Worm (Caenorhabditis elegans) whole organism, young adult: ENCODE data around the gene C01G10.9.

Source experiments
- B0035.1 ChIP-seq: sonication (generic microtip); optimal IDR thresholded peaks from 2 replicates; lab custom pipeline; 2016; ENCODE audit warnings: missing genetic modification characterization, mild to moderate bottlenecking, missing compliant biosample characterization, missing genotype, missing genetic modification reagents
- C17E4.6 ChIP-seq: fragments of 200-800 bp; sonication (Bioruptor generic); IDR thresholded peaks from 2 replicates; pipeline ENCODE4 v1.3.6; 2022; ENCODE audit warnings: missing genetic modification reagents, missing genetic modification characterization, missing compliant biosample characterization
- D2030.7 ChIP-seq: fragments of 200-800 bp; sonication (Bioruptor generic); IDR thresholded peaks from 2 replicates; pipeline ENCODE4 v1.3.6; 2022; ENCODE audit warnings: missing genetic modification reagents, missing genetic modification characterization, missing compliant biosample characterization
- F22D6.2 ChIP-seq: sonication (generic microtip); optimal IDR thresholded peaks from 2 replicates; lab custom pipeline; 2016; ENCODE audit warnings: mild to moderate bottlenecking, missing genetic modification characterization, missing compliant biosample characterization
- F33H1.4 ChIP-seq: fragments of 200-800 bp; sonication (Bioruptor generic); IDR thresholded peaks from 2 replicates; pipeline ENCODE4 v1.3.6; 2022; ENCODE audit warnings: missing genetic modification reagents, missing genetic modification characterization, missing compliant biosample characterization
- F39B2.1 ChIP-seq: fragments of 200-800 bp; sonication (Bioruptor generic); IDR thresholded peaks from 2 replicates; pipeline ENCODE4 v1.3.6; 2022; ENCODE audit warnings: missing genetic modification reagents, missing genetic modification characterization, missing compliant biosample characterization
- F49E8.2 ChIP-seq: sonication (generic microtip); optimal IDR thresholded peaks from 3 replicates; lab custom pipeline; 2017; ENCODE audit warnings: missing genetic modification characterization, mild to moderate bottlenecking, missing compliant biosample characterization, antibody characterized with exemption, moderate library complexity; ENCODE audit not compliant: insufficient read depth
- F55B11.4 ChIP-seq: sonication (generic microtip); optimal IDR thresholded peaks from 2 replicates; lab custom pipeline; 2016; ENCODE audit warnings: missing compliant biosample characterization, missing genetic modification characterization, borderline replicate concordance; ENCODE audit not compliant: insufficient read depth
- T07F8.4 ChIP-seq: sonication (generic microtip); optimal IDR thresholded peaks from 2 replicates; lab custom pipeline; 2016; ENCODE audit warnings: mild to moderate bottlenecking, missing genetic modification characterization, moderate library complexity, missing compliant biosample characterization
- T26A5.8 ChIP-seq: sonication (generic microtip); optimal IDR thresholded peaks from 2 replicates; lab custom pipeline; 2016; ENCODE audit warnings: missing genetic modification characterization, missing compliant biosample characterization
- Y53F4B.3 ChIP-seq: fragments of 200-800 bp; sonication (Bioruptor generic); IDR thresholded peaks from 2 replicates; pipeline ENCODE4 v1.3.6; 2022; ENCODE audit warnings: missing genetic modification reagents, missing genetic modification characterization, missing compliant biosample characterization
- Y95B8A.8 ChIP-seq: fragments of 200-800 bp; sonication (Bioruptor generic); IDR thresholded peaks from 2 replicates; pipeline ENCODE4 v1.3.6; 2022; ENCODE audit warnings: missing genetic modification reagents, missing genetic modification characterization, missing compliant biosample characterization
- ZK185.1 ChIP-seq: sonication (generic microtip); optimal IDR thresholded peaks from 2 replicates; lab custom pipeline; 2016; ENCODE audit warnings: mild to moderate bottlenecking, missing genetic modification characterization, missing compliant biosample characterization; ENCODE audit not compliant: poor library complexity, severe bottlenecking
- ama-1 ChIP-seq, 3 experiments: fragments of 150-350 bp in 1 of 3; sonication (generic microtip) in 2 of 3; optimal IDR thresholded peaks; 2 replicates each; lab custom pipeline; 2014 to 2018; ENCODE audit warnings: missing biosample characterization in 2 of 3, missing genetic modification characterization in 2 of 3, missing genetic modification reagents in 2 of 3
- aptf-2 ChIP-seq: fragments of 200-800 bp; sonication (Bioruptor generic); conservative IDR thresholded peaks from 2 replicates; pipeline ENCODE4 v1.3.6; 2022; ENCODE audit warnings: missing genetic modification reagents, missing genetic modification characterization, missing compliant biosample characterization
- attf-5 ChIP-seq: fragments of 200-800 bp; sonication (Bioruptor generic); optimal IDR thresholded peaks from 2 replicates; lab custom pipeline; 2018; ENCODE audit warnings: mild to moderate bottlenecking, missing genetic modification characterization, missing compliant biosample characterization
- bed-1 ChIP-seq: fragments of 200-800 bp; sonication (Bioruptor generic); IDR thresholded peaks from 2 replicates; pipeline ENCODE4 v1.3.6; 2022; ENCODE audit warnings: missing genetic modification reagents, missing genetic modification characterization, missing compliant biosample characterization
- ceh-40 ChIP-seq: fragments of 200-800 bp; sonication (Bioruptor generic); IDR thresholded peaks from 2 replicates; pipeline ENCODE4 v1.3.6; 2022; ENCODE audit warnings: missing genetic modification characterization, missing compliant biosample characterization
- ceh-91 ChIP-seq: fragments of 200-800 bp; sonication (Bioruptor generic); IDR thresholded peaks from 2 replicates; pipeline ENCODE4 v1.3.6; 2022; ENCODE audit warnings: missing genetic modification reagents, missing genetic modification characterization, missing compliant biosample characterization
- dpl-1 ChIP-seq: fragments of 150-350 bp; optimal IDR thresholded peaks from 2 replicates; lab custom pipeline; 2014; ENCODE audit warnings: missing biosample characterization, missing genetic modification reagents, missing genetic modification characterization
- egrh-3 ChIP-seq: fragments of 200-800 bp; sonication (Bioruptor generic); IDR thresholded peaks from 2 replicates; pipeline ENCODE4 v1.3.6; 2022; ENCODE audit warnings: missing genetic modification reagents, missing genetic modification characterization, missing compliant biosample characterization
- fkh-3 ChIP-seq: sonication (generic microtip); optimal IDR thresholded peaks from 2 replicates; lab custom pipeline; 2016; ENCODE audit warnings: mild to moderate bottlenecking, missing genetic modification characterization, missing compliant biosample characterization
- him-1 ChIP-seq: sonication (generic microtip); optimal IDR thresholded peaks from 2 replicates; lab custom pipeline; 2016; ENCODE audit warnings: missing genotype, missing genetic modification reagents, missing genetic modification characterization, missing compliant biosample characterization
- hlh-12 ChIP-seq: sonication (generic microtip); optimal IDR thresholded peaks from 2 replicates; lab custom pipeline; 2016; ENCODE audit warnings: missing genetic modification characterization, missing compliant biosample characterization
- hmg-20 ChIP-seq: fragments of 200-800 bp; sonication (Bioruptor generic); IDR thresholded peaks from 2 replicates; pipeline ENCODE4 v1.3.6; 2022; ENCODE audit warnings: missing genetic modification reagents, missing genetic modification characterization, missing compliant biosample characterization
- hrde-1 ChIP-seq: sonication (generic microtip); optimal IDR thresholded peaks from 2 replicates; lab custom pipeline; 2016; ENCODE audit warnings: missing genetic modification characterization, mild to moderate bottlenecking, missing compliant biosample characterization, moderate library complexity, missing genotype, missing genetic modification reagents, borderline replicate concordance
- hsf-1 ChIP-seq: fragments of 200-800 bp; sonication (Bioruptor generic); IDR thresholded peaks from 2 replicates; pipeline ENCODE4 v1.3.6; 2022; ENCODE audit warnings: missing genetic modification reagents, missing genetic modification characterization, missing compliant biosample characterization
- let-607 ChIP-seq, 2 experiments: fragments of 200-800 bp in 1 of 2; sonication (Bioruptor generic) in 1 of 2; sonication (generic microtip) in 1 of 2; optimal IDR thresholded peaks; 2 replicates each; lab custom pipeline; 2016 to 2018; ENCODE audit warnings: mild to moderate bottlenecking in 2 of 2, missing compliant biosample characterization in 2 of 2, missing genetic modification characterization in 2 of 2, moderate library complexity in 2 of 2, missing genotype in 1 of 2
- lin-26 ChIP-seq: fragments of 200-800 bp; sonication (Bioruptor generic); IDR thresholded peaks from 2 replicates; pipeline ENCODE4 v1.3.6; 2022; ENCODE audit warnings: missing genetic modification reagents, missing genetic modification characterization, missing compliant biosample characterization
- lin-35 ChIP-seq, 3 experiments: fragments of 150-350 bp in 2 of 3; sonication (generic microtip) in 1 of 3; optimal IDR thresholded peaks; 2 replicates each; lab custom pipeline; 2014 to 2018; ENCODE audit warnings: missing biosample characterization in 3 of 3, missing genetic modification characterization in 3 of 3, missing genetic modification reagents in 3 of 3
- lin-54 ChIP-seq: fragments of 200-800 bp; sonication (Bioruptor generic); optimal IDR thresholded peaks from 2 replicates; lab custom pipeline; 2018; ENCODE audit warnings: mild to moderate bottlenecking, missing genetic modification characterization, missing compliant biosample characterization
- lir-1 ChIP-seq: fragments of 200-800 bp; sonication (Bioruptor generic); conservative IDR thresholded peaks from 2 replicates; pipeline ENCODE4 v1.3.6; 2022; ENCODE audit warnings: missing genetic modification reagents, missing genetic modification characterization, missing compliant biosample characterization
- mxl-1 ChIP-seq: sonication (generic microtip); optimal IDR thresholded peaks from 2 replicates; lab custom pipeline; 2016; ENCODE audit warnings: missing genetic modification characterization, missing compliant biosample characterization
- nfya-2 ChIP-seq: fragments of 200-800 bp; sonication (Bioruptor generic); IDR thresholded peaks from 2 replicates; pipeline ENCODE4 v1.3.6; 2022; ENCODE audit warnings: missing genetic modification reagents, missing genetic modification characterization, missing compliant biosample characterization
- nfyb-1 ChIP-seq: fragments of 200-800 bp; sonication (Bioruptor generic); IDR thresholded peaks from 2 replicates; pipeline ENCODE4 v1.3.6; 2022; ENCODE audit warnings: missing genetic modification reagents, missing genetic modification characterization, missing compliant biosample characterization
- nhr-120 ChIP-seq: fragments of 200-800 bp; sonication (Bioruptor generic); IDR thresholded peaks from 2 replicates; pipeline ENCODE4 v1.3.6; 2022; ENCODE audit warnings: missing genetic modification characterization, missing compliant biosample characterization
- nhr-179 ChIP-seq: sonication (generic microtip); optimal IDR thresholded peaks from 2 replicates; lab custom pipeline; 2016; ENCODE audit warnings: mild to moderate bottlenecking, missing genetic modification characterization, missing compliant biosample characterization
- rcor-1 ChIP-seq: fragments of 200-800 bp; sonication (Bioruptor generic); IDR thresholded peaks from 2 replicates; pipeline ENCODE4 v1.3.6; 2022; ENCODE audit warnings: missing genetic modification reagents, missing genetic modification characterization, missing compliant biosample characterization
- rec-8 ChIP-seq, 2 experiments: sonication (generic microtip); optimal IDR thresholded peaks; 2 replicates each; lab custom pipeline; 2016; ENCODE audit warnings: mild to moderate bottlenecking in 2 of 2, missing genetic modification characterization in 2 of 2, missing genetic modification reagents in 2 of 2, missing genotype in 2 of 2, missing biosample characterization in 1 of 2, missing compliant biosample characterization in 1 of 2, moderate library complexity in 1 of 2
- snpc-1.1 ChIP-seq: sonication (generic microtip); optimal IDR thresholded peaks from 2 replicates; lab custom pipeline; 2017; ENCODE audit warnings: missing genetic modification characterization, mild to moderate bottlenecking, missing compliant biosample characterization, antibody characterized with exemption, moderate library complexity, missing genotype, missing genetic modification reagents; ENCODE audit not compliant: insufficient read depth
- snpc-1.3 ChIP-seq: sonication (generic microtip); optimal IDR thresholded peaks from 2 replicates; lab custom pipeline; 2017; ENCODE audit warnings: missing genetic modification characterization, mild to moderate bottlenecking, missing compliant biosample characterization, antibody characterized with exemption, moderate library complexity, missing genotype, missing genetic modification reagents; ENCODE audit not compliant: insufficient read depth
- snpc-4 ChIP-seq, 5 experiments: fragments of 150-350 bp in 1 of 5; sonication (generic microtip) in 4 of 5; optimal IDR thresholded peaks; 2 replicates each; lab custom pipeline; 2014 to 2018; ENCODE audit warnings: missing genetic modification characterization in 5 of 5, missing biosample characterization in 3 of 5, antibody characterized with exemption in 2 of 5, mild to moderate bottlenecking in 2 of 5, missing compliant biosample characterization in 2 of 5, missing genotype in 2 of 5, moderate library complexity in 2 of 5, missing genetic modification reagents in 1 of 5
- somi-1 ChIP-seq: fragments of 200-800 bp; sonication (Bioruptor generic); optimal IDR thresholded peaks from 2 replicates; lab custom pipeline; 2018; ENCODE audit warnings: mild to moderate bottlenecking, missing genetic modification characterization, missing compliant biosample characterization
- tbp1 ChIP-seq: fragments of 200-800 bp; sonication (Bioruptor generic); optimal IDR thresholded peaks from 2 replicates; lab custom pipeline; 2018; ENCODE audit warnings: mild to moderate bottlenecking, missing genetic modification characterization, missing compliant biosample characterization
- ztf-28 ChIP-seq: fragments of 200-800 bp; sonication (Bioruptor generic); IDR thresholded peaks from 2 replicates; pipeline ENCODE4 v1.3.6; 2022; ENCODE audit warnings: missing genetic modification reagents, missing genetic modification characterization, missing compliant biosample characterization
- ztf-6 ChIP-seq: fragments of 200-800 bp; sonication (Bioruptor generic); IDR thresholded peaks from 2 replicates; pipeline ENCODE4 v1.3.6; 2022; ENCODE audit warnings: missing genetic modification reagents, missing genetic modification characterization, missing compliant biosample characterization

The C01G10.9 gene

ce11 chrV:15085335-15085800, 3.0 kb downstream of the C01G10.9 start, which contains the start of the genes ahsa-1 and C01G10.7 (continued):
- no peak for TF ChIP-seq snpc-4 (GFP tag; optimal IDR thresholded peaks at IDR 0.05; lab: Kevin White, UChicago)
- TF ChIP-seq snpc-4 (tag; optimal IDR thresholded peaks at IDR 0.05; lab: Kevin White, UChicago) = peak in 3 of 4 experiments; percentile 69 to 85 (median 74)
- TF ChIP-seq T26A5.8 (tag; lab: Kevin White, UChicago) = no peak
- peak; percentile 23 for TF ChIP-seq hrde-1 (tag; lab: Kevin White, UChicago)
- no peak for TF ChIP-seq somi-1 (GFP tag; lab: Kevin White, UChicago)
- TF ChIP-seq F55B11.4 (tag; lab: Kevin White, UChicago) = no peak
- peak; percentile 24 for TF ChIP-seq F49E8.2
- TF ChIP-seq D2030.7 = peak; percentile 88
- peak; percentile 26 for TF ChIP-seq him-1 (tag; lab: Kevin White, UChicago)
- no peak for TF ChIP-seq ceh-40
- TF ChIP-seq hsf-1 (GFP tag; lab: Robert Waterston, UW) = peak; percentile 97
- peak; percentile 90 for TF ChIP-seq aptf-2 (GFP tag; lab: Robert Waterston, UW)
- TF ChIP-seq lin-35 (GFP tag; optimal IDR thresholded peaks at IDR 0.05; lab: Kevin White, UChicago) = no peak
- no peak for TF ChIP-seq tbp1 (GFP tag; lab: Kevin White, UChicago)
- TF ChIP-seq Y53F4B.3 (GFP tag; lab: Robert Waterston, UW) = no peak
- TF ChIP-seq nhr-179 (tag; lab: Kevin White, UChicago) = no peak
- TF ChIP-seq egrh-3 (GFP tag; lab: Robert Waterston, UW) = peak; percentile 55; the same call in 1 of the 2 replicates
- peak; percentile 65 for TF ChIP-seq snpc-1.3 (tag; lab: Kevin White, UChicago)
- peak; percentile 93 for TF ChIP-seq attf-5 (GFP tag; lab: Kevin White, UChicago)
- TF ChIP-seq lin-54 (GFP tag; lab: Kevin White, UChicago) = peak; percentile 82
- no peak for TF ChIP-seq nhr-120
- TF ChIP-seq B0035.1 (tag; lab: Kevin White, UChicago) = peak; percentile 41
- TF ChIP-seq let-607 (tag; optimal IDR thresholded peaks at IDR 0.05; lab: Kevin White, UChicago) = peak in 1 of 2 experiments; percentile 77
- no peak for TF ChIP-seq mxl-1 (tag; lab: Kevin White, UChicago)
- no peak for TF ChIP-seq F39B2.1
- no peak for TF ChIP-seq nfya-2 (GFP tag; lab: Robert Waterston, UW)
- TF ChIP-seq F33H1.4 (GFP tag; lab: Robert Waterston, UW) = peak; percentile 70
- TF ChIP-seq ztf-6 = peak; percentile 83
- TF ChIP-seq fkh-3 = no peak
- TF ChIP-seq lir-1 (GFP tag; lab: Robert Waterston, UW) = peak; percentile 82
- no peak for TF ChIP-seq ama-1 (optimal IDR thresholded peaks at IDR 0.05; lab: Kevin White, UChicago)
- TF ChIP-seq ama-1 (GFP tag; optimal IDR thresholded peaks at IDR 0.05; lab: Kevin White, UChicago) = no peak
- no peak for TF ChIP-seq dpl-1 (GFP tag; lab: Kevin White, UChicago)
- TF ChIP-seq hmg-20 (GFP tag; lab: Robert Waterston, UW) = no peak
- peak; percentile 90 for TF ChIP-seq ceh-91
- TF ChIP-seq hlh-12 (tag; lab: Kevin White, UChicago) = no peak
- peak; percentile 81; the same call in 1 of the 2 replicates for TF ChIP-seq Y95B8A.8 (GFP tag; lab: Robert Waterston, UW)
- TF ChIP-seq bed-1 (GFP tag; lab: Robert Waterston, UW) = no peak
- no peak; the same call in 1 of the 2 replicates for TF ChIP-seq nfyb-1
- 0 out of 2 replicates have a peak, but pooled peaks have one; percentile 8 for TF ChIP-seq lin-26
- TF ChIP-seq ztf-28 = peak; percentile 93
- peak; percentile 24 for TF ChIP-seq T07F8.4 (tag; lab: Kevin White, UChicago)
- peak; percentile 84 for TF ChIP-seq rcor-1 (GFP tag; lab: Robert Waterston, UW)
- TF ChIP-seq ZK185.1 (tag; lab: Kevin White, UChicago) = peak; percentile 97
- TF ChIP-seq F22D6.2 = peak; percentile 52
- peak; percentile 74 to 82 for TF ChIP-seq rec-8 (tag; optimal IDR thresholded peaks at IDR 0.05; lab: Kevin White, UChicago)
- peak; percentile 74 for TF ChIP-seq snpc-1.1
- TF ChIP-seq C17E4.6 (GFP tag; lab: Robert Waterston, UW) = peak; percentile 48; the same call in 1 of the 2 replicates
